Fruit fly (Drosophila melanogaster) S2 (cell line): ENCODE measurements around the gene CG18180.

Experiments
- CG8478 ChIP-seq: fragments of >200 bp; optimal IDR thresholded peaks from 2 replicates; lab custom pipeline; 2018
- CTCF ChIP-seq, 2 experiments: fragments of >200 bp; optimal IDR thresholded peaks; 2 replicates each; lab custom pipeline; 2018

The CG18180 gene

dm6 chr3L:9671372-9671771 is 30.6 kb downstream of the CG18180 start:
- TF ChIP-seq CG8478 = no peak

DNA sequence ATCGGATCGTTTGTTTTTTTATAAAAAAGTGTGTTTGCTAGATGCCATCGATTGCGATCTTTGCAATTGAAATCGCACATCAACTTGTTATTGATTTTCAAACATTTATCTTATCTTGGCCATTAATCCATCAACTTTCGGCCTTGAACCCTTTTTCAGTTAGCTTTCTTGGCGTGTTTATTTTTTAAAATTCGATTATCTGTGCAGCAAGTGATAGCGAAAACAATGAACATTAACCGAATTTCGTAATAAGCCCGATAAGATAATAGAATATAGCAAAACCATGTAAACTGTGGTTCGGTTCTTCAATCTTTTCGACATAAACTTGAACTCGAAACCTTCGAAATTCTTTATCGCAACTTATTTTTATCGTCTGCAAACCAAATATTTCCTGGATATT is 33.5 kb downstream of the CG18180 start:
- TF ChIP-seq CTCF (optimal IDR thresholded peaks at IDR 0.05; lab: Kevin White, UChicago) (no peak), CG8478 (no peak)

DNA sequence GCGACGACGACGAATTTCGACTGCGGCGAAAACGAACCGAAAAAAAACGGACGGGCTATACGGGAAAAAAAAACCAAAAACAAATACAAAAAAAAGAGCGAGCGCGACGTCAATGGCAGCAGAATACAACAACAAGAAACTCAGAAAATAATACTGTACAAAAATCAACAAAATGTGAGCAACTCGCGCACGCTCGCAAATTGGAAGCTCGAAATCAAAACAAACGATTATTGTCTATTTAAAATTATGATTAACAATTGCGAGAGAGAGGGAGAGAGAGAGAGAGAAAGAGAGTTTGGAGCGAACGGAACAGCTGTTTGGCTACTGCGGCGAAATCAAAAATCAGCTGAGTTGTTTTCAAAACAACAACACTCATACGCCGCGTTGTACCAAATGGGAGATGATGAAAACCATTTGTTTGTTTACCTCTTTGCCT is 34.7 kb downstream of the CG18180 start:
- no peak for TF ChIP-seq CTCF (optimal IDR thresholded peaks at IDR 0.05; lab: Kevin White, UChicago)
- TF ChIP-seq CG8478 = no peak

dm6 chr3L:9677260-9677659 is 36.4 kb downstream of the CG18180 start:
- TF ChIP-seq CTCF (optimal IDR thresholded peaks at IDR 0.05; lab: Kevin White, UChicago) = no peak
- TF ChIP-seq CG8478 = no peak

DNA sequence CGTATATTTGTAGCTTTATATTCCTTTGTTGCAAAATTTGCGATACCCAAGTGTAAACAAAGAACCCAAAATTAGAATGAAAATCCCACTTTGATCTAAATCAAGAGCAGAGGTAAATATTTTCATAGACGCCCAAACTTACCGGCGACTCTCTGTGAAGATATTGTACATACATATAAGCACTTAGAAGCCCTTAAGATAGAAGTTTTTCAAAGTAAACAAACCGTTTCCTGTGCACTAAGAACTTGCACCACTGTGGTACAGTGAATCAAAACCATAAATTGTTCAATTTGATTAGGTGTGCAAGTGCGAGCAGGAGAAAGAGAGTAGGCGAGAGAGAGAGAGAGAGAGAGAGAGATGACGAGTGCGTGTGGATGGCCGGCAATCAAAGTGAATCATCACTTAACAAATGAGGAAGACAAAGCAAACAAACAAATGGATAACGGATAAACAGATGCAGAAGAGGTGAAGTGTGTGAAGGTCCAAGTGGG is 37.2 kb downstream of the CG18180 start:
- TF ChIP-seq CTCF (optimal IDR thresholded peaks at IDR 0.05; lab: Kevin White, UChicago) (no peak), CG8478 (no peak)

- no peak for TF ChIP-seq CG8478
- no peak for TF ChIP-seq CTCF (optimal IDR thresholded peaks at IDR 0.05; lab: Kevin White, UChicago)
These were observed 38.2 kb downstream of the CG18180 start, which contains the start of the genes fry and CG16717 for dm6 chr3L:9678994-9679393. TSS of gene fry (minus strand) at chr3L:9679103. TSS of gene CG16717 (plus strand) at chr3L:9679201.

dm6 chr3L:9680968-9681367 is 40.2 kb downstream of the CG18180 start, which contains the start of gene alphaTub67C:
TSS of gene alphaTub67C (plus strand) at chr3L:9681268.
- TF ChIP-seq CG8478 (no peak), CTCF (optimal IDR thresholded peaks at IDR 0.05; lab: Kevin White, UChicago) (no peak)

DNA sequence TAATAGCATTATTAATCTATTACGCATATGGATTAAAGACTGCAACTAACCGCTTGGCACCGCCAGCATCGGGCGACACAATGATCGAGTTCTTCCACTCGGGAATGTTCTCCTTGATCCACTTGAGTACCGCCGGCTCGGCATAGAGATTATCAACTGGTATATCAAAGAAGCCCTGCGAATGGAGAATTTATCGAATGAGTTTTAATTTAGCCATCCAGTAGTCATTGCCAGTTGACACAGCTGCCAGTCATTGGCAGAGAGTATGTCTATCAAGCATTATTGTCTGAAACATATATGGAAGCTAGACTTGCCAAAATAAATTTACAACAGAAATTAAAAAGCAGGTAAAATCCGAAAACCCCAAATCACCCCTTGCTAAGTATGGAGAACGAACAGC is 44.1 kb downstream of the CG18180 start, which contains the start of gene CG16719:
TSS of gene CG16719 (plus strand) at position 301 of the 400 bp plus-strand sequence.
- TF ChIP-seq CG8478 (no peak), CTCF (optimal IDR thresholded peaks at IDR 0.05; lab: Kevin White, UChicago) (no peak)

DNA sequence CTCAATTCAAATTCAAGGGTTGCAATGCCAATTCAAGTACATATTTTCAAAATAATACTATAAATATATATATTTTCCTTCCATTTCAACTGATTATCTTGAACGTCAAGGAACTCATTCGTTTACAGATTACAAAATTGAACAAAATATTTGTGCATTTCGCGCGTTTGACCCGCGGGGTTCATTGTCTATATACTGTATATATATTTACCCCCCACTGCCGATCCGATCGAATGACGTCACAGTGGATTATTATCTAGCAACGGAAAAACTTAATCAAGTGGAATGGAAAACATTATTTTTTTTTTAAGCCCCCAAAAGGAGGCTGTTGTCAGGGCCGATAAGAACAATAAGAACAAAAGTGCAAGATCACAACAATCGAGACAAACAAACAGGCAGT is 46.7 kb downstream of the CG18180 start:
- TF ChIP-seq CTCF (optimal IDR thresholded peaks at IDR 0.05; lab: Kevin White, UChicago) = no peak
- no peak for TF ChIP-seq CG8478

DNA sequence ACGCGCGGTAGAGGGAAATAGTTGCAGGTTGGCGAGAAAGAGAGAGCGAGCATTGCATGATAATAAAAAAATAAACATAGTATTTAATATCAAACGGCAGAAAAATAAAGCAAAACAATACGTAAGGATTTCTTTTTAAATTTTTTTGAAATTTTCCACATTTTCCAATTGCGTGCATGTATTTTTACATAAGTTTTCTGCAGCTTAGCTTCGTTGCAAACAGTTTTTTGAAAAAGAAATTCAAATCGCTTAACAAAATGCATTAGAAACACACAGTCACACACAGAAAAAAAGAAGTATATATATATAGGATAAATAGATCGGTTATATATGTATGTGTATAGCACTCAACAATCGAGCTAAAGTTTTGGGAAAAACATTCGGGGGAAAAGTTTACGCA is 47.9 kb downstream of the CG18180 start:
- TF ChIP-seq CTCF (optimal IDR thresholded peaks at IDR 0.05; lab: Kevin White, UChicago) (no peak), CG8478 (no peak)

DNA sequence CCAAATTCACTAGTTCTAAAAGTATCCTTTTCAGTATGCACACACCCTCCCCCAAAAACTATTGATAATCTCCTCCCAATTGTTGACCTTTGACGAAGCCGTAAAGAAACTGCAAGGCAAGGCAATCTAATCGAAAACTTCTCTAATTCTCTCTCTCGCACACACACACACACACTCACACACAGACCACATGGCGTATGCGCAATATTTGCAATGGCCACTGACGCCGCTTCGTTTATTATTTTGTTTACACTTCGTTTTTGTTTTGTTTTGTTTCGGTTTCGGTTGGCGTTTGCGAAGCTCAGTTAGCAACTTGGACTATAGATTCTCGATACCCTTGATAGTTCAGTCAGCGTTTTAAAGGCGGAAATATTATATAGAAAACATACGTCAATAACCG is 49.0 kb downstream of the CG18180 start:
- no peak for TF ChIP-seq CTCF (optimal IDR thresholded peaks at IDR 0.05; lab: Kevin White, UChicago)
- no peak for TF ChIP-seq CG8478

- TF ChIP-seq CTCF (optimal IDR thresholded peaks at IDR 0.05; lab: Kevin White, UChicago) = no peak
- no peak for TF ChIP-seq CG8478
These were observed 50.1 kb downstream of the CG18180 start for dm6 chr3L:9690798-9691475.

DNA sequence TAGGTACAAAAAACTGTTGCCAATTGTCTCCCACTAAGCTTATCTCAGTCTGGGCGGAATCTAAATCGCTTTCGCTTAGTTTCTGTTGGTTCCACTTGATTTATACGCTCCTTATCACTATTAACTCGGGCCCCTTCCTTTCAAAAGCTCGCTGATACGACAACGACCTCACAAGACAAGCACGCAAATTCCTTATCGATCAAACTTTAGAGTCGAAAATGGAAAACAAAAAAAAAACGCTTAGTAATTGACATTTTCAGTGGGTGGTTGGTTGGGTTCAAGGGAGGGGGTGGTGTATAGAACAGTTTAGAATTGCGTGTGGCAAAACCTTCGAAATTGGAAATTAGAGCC is 50.6 kb downstream of the CG18180 start:
- no peak for TF ChIP-seq CG8478
- no peak for TF ChIP-seq CTCF (optimal IDR thresholded peaks at IDR 0.05; lab: Kevin White, UChicago)
